Worm (Caenorhabditis elegans) whole organism, L3 larva: ENCODE measurements around the gene F49C5.12.

Experiments used
- ZK546.5 ChIP-seq: sonication (generic microtip); optimal IDR thresholded peaks from 2 replicates; lab custom pipeline; 2017; ENCODE audit warnings: missing biosample characterization, missing genetic modification characterization
- ama-1 ChIP-seq: fragments of 150-350 bp; optimal IDR thresholded peaks from 2 replicates; lab custom pipeline; 2018
- elt-3 ChIP-seq, 3 experiments: fragments of 150-350 bp in 1 of 3; sonication (generic microtip) in 2 of 3; optimal IDR thresholded peaks; 2 replicates in 2 of 3; 4 replicates in 1 of 3; lab custom pipeline; 2014 to 2017; ENCODE audit warnings: missing biosample characterization in 3 of 3, missing genetic modification characterization in 3 of 3

ce11 chrII:12542594-12542997 lies 17.5 kb downstream of the F49C5.12 start:
- no peak for TF ChIP-seq elt-3 (tag; optimal IDR thresholded peaks at IDR 0.05; lab: Kevin White, UChicago)
- no peak for TF ChIP-seq ZK546.5 (tag; lab: Kevin White, UChicago)
- TF ChIP-seq ama-1 (lab: Kevin White, UChicago): no peak
